Fruit fly (Drosophila melanogaster): ENCODE data around the gene Lint-1.

DNA sequence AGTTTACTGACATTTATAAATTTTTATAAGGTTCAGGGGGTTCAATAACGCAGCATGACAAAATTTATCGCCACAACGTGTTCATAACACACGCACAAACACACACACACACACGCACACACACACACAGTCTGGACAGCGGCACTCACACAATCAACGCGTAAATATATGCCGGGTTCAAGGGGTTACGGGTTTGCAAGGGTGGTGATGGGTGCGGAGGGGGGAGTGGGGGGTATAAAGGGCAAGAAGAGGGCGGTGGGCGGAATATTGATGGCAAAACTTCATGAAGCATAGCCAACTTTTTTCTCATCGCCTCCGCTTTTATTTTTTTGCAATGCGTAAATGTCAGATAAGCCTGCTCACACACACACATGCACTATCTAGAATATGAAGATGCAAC lies 26.9 kb downstream of the Lint-1 start:
- no peak for TF ChIP-seq h (optimal IDR thresholded peaks at IDR 0.05)
- TF ChIP-seq psq (optimal IDR thresholded peaks at IDR 0.05): no peak
- no peak for TF ChIP-seq insv (optimal IDR thresholded peaks at IDR 0.05)
- TF ChIP-seq Myc (optimal IDR thresholded peaks at IDR 0.05): no peak
- no peak for TF ChIP-seq ttk (optimal IDR thresholded peaks at IDR 0.05)
